Fruit fly (Drosophila melanogaster) whole organism, embryonic: ENCODE data around the gene CG43095.

Experiments
- ATbp ChIP-seq: fragments of 200-800 bp; sonication (Bioruptor generic); optimal IDR thresholded peaks from 2 replicates; lab custom pipeline; 2017; ENCODE audit warnings: missing biosample characterization, mild to moderate bottlenecking, missing genetic modification characterization, missing genetic modification reagents
- Asciz ChIP-seq: fragments of 200-800 bp; sonication (Bioruptor generic); optimal IDR thresholded peaks from 2 replicates; lab custom pipeline; 2017; ENCODE audit warnings: missing biosample characterization, mild to moderate bottlenecking, missing genetic modification characterization, missing genetic modification reagents
- Bgb ChIP-seq: fragments of 200-800 bp; sonication (Bioruptor generic); IDR thresholded peaks from 2 replicates; pipeline ENCODE4 v1.3.6; 2022; ENCODE audit warnings: missing biosample characterization, missing genetic modification characterization; ENCODE audit not compliant: partially characterized antibody
- CG11247 ChIP-seq: fragments of 200-800 bp; sonication (Bioruptor generic); IDR thresholded peaks from 2 replicates; pipeline ENCODE4 v1.3.6; 2022; ENCODE audit warnings: missing biosample characterization, missing genetic modification characterization
- CG15269 ChIP-seq: fragments of 200-800 bp; sonication (Bioruptor generic); optimal IDR thresholded peaks from 2 replicates; lab custom pipeline; 2018; ENCODE audit warnings: missing biosample characterization, mild to moderate bottlenecking, missing genetic modification characterization, moderate library complexity
- CG16863 ChIP-seq: fragments of 200-800 bp; sonication (Bioruptor generic); optimal IDR thresholded peaks from 3 replicates; lab custom pipeline; 2016; ENCODE audit warnings: missing biosample characterization, missing genetic modification characterization
- CG17328 ChIP-seq: fragments of 200-800 bp; sonication (Bioruptor generic); IDR thresholded peaks from 2 replicates; pipeline ENCODE4 v1.3.6; 2022; ENCODE audit warnings: missing biosample characterization, missing genetic modification characterization
- CG18476 ChIP-seq: fragments of 200-800 bp; sonication (Bioruptor generic); optimal IDR thresholded peaks from 2 replicates; lab custom pipeline; 2016; ENCODE audit warnings: missing biosample characterization, mild to moderate bottlenecking, missing genetic modification characterization
- CG32767 ChIP-seq: fragments of 200-800 bp; sonication (Bioruptor generic); IDR thresholded peaks from 2 replicates; pipeline ENCODE4 v1.3.6; 2022; ENCODE audit warnings: missing biosample characterization, missing genetic modification characterization
- CG34422 ChIP-seq: fragments of 200-800 bp; sonication (Bioruptor generic); IDR thresholded peaks from 3 replicates; pipeline ENCODE4 v1.3.6; 2022; ENCODE audit warnings: missing biosample characterization, missing genetic modification characterization
- CG3838 ChIP-seq: fragments of 200-800 bp; sonication (Bioruptor generic); optimal IDR thresholded peaks from 3 replicates; lab custom pipeline; 2016; ENCODE audit warnings: missing biosample characterization, missing genetic modification characterization
- CG5953 ChIP-seq: fragments of 200-800 bp; sonication (Bioruptor generic); IDR thresholded peaks from 2 replicates; pipeline ENCODE4 v1.3.6; 2022; ENCODE audit warnings: missing biosample characterization, missing genetic modification characterization
- CG6654 ChIP-seq: fragments of 200-800 bp; sonication (Bioruptor generic); optimal IDR thresholded peaks from 2 replicates; lab custom pipeline; 2017; ENCODE audit warnings: missing biosample characterization, mild to moderate bottlenecking, missing genetic modification characterization
- CG6791 ChIP-seq: fragments of 200-800 bp; sonication (Bioruptor generic); IDR thresholded peaks from 3 replicates; pipeline ENCODE4 v1.3.6; 2022; ENCODE audit warnings: missing biosample characterization, missing genetic modification characterization; ENCODE audit not compliant: partially characterized antibody
- CG6854 ChIP-seq: fragments of 200-800 bp; sonication (Bioruptor generic); optimal IDR thresholded peaks from 3 replicates; lab custom pipeline; 2017; ENCODE audit warnings: missing biosample characterization, mild to moderate bottlenecking, missing genetic modification characterization
- CG9817 ChIP-seq: fragments of 200-800 bp; sonication (Bioruptor generic); optimal IDR thresholded peaks from 2 replicates; lab custom pipeline; 2018; ENCODE audit warnings: missing biosample characterization, mild to moderate bottlenecking, missing genetic modification characterization, moderate library complexity
- Dbx ChIP-seq: fragments of 200-800 bp; sonication (Bioruptor generic); IDR thresholded peaks from 3 replicates; pipeline ENCODE4 v1.3.6; 2022; ENCODE audit warnings: missing biosample characterization, missing genetic modification characterization
- Gug ChIP-seq: fragments of 200-800 bp; sonication (Bioruptor generic); IDR thresholded peaks from 4 replicates; pipeline ENCODE4 v1.3.6; 2022; ENCODE audit warnings: missing biosample characterization, missing genetic modification characterization
- Hr3 ChIP-seq: fragments of 200-800 bp; sonication (Bioruptor generic); optimal IDR thresholded peaks from 3 replicates; lab custom pipeline; 2016; ENCODE audit warnings: missing biosample characterization, missing genetic modification characterization
- Lpt ChIP-seq: fragments of >200 bp; optimal IDR thresholded peaks from 2 replicates; lab custom pipeline; 2018; ENCODE audit warnings: missing biosample characterization, missing genetic modification characterization
- Mad ChIP-seq: fragments of 200-800 bp; sonication (Bioruptor generic); optimal IDR thresholded peaks from 2 replicates; lab custom pipeline; 2016; ENCODE audit warnings: missing biosample characterization, missing genetic modification characterization
- Oaz ChIP-seq: fragments of 200-800 bp; sonication (Bioruptor generic); IDR thresholded peaks from 2 replicates; pipeline ENCODE4 v1.3.6; 2022; ENCODE audit warnings: missing biosample characterization, missing genetic modification characterization
- Ssrp ChIP-seq: fragments of 200-800 bp; sonication (Bioruptor generic); optimal IDR thresholded peaks from 2 replicates; lab custom pipeline; 2018; ENCODE audit warnings: missing biosample characterization, mild to moderate bottlenecking, missing genetic modification characterization, moderate library complexity
- Trl ChIP-seq, 3 experiments: fragments of >200 bp in 2 of 3; fragments of 200-800 bp in 1 of 3; sonication (Bioruptor generic) in 1 of 3; optimal IDR thresholded peaks; 2 replicates in 1 of 3; 3 replicates in 2 of 3; lab custom pipeline; 2016 to 2017; ENCODE audit warnings: missing biosample characterization in 1 of 3, missing genetic modification characterization in 1 of 3
- Vsx1 ChIP-seq: fragments of 200-800 bp; sonication (Bioruptor generic); optimal IDR thresholded peaks from 2 replicates; lab custom pipeline; 2017; ENCODE audit warnings: missing biosample characterization, mild to moderate bottlenecking, missing genetic modification characterization, missing genetic modification reagents
- Xbp1 ChIP-seq: fragments of 200-800 bp; sonication (Bioruptor generic); optimal IDR thresholded peaks from 3 replicates; lab custom pipeline; 2016; ENCODE audit warnings: missing biosample characterization, mild to moderate bottlenecking, missing genetic modification characterization
- abd-A ChIP-seq: fragments of 200-800 bp; sonication (Bioruptor generic); optimal IDR thresholded peaks from 3 replicates; lab custom pipeline; 2019; ENCODE audit warnings: missing biosample characterization, mild to moderate bottlenecking, missing genetic modification characterization, moderate library complexity
- aop ChIP-seq: fragments of 200-800 bp; sonication (Bioruptor generic); IDR thresholded peaks from 2 replicates; pipeline ENCODE4 v1.3.6; 2022; ENCODE audit warnings: missing biosample characterization, missing genetic modification characterization
- ash1 ChIP-seq: fragments of 200-800 bp; sonication (Bioruptor generic); optimal IDR thresholded peaks from 2 replicates; lab custom pipeline; 2018; ENCODE audit warnings: missing biosample characterization, mild to moderate bottlenecking, missing genetic modification characterization
- bab2 ChIP-seq: fragments of 200-800 bp; sonication (Bioruptor generic); optimal IDR thresholded peaks from 2 replicates; lab custom pipeline; 2016; ENCODE audit warnings: missing biosample characterization, missing genetic modification characterization
- chinmo ChIP-seq: fragments of 200-800 bp; sonication (Bioruptor generic); IDR thresholded peaks from 4 replicates; pipeline ENCODE4 v1.3.6; 2022; ENCODE audit warnings: missing biosample characterization, missing genetic modification characterization; ENCODE audit not compliant: partially characterized antibody
- croc ChIP-seq: fragments of 200-800 bp; sonication (Bioruptor generic); conservative IDR thresholded peaks from 3 replicates; pipeline ENCODE4 v1.3.6; 2022; ENCODE audit warnings: missing biosample characterization, missing genetic modification characterization
- emc ChIP-seq: fragments of 200-800 bp; sonication (Bioruptor generic); optimal IDR thresholded peaks from 2 replicates; lab custom pipeline; 2016; ENCODE audit warnings: missing biosample characterization, missing genetic modification characterization
- en ChIP-seq: fragments of 200-800 bp; sonication (Bioruptor generic); optimal IDR thresholded peaks from 2 replicates; lab custom pipeline; 2016; ENCODE audit warnings: missing biosample characterization, missing genetic modification characterization
- gsb-n ChIP-seq: fragments of 200-800 bp; sonication (Bioruptor generic); optimal IDR thresholded peaks from 3 replicates; lab custom pipeline; 2018; ENCODE audit warnings: missing biosample characterization, mild to moderate bottlenecking, missing genetic modification characterization
- gt ChIP-seq: fragments of 200-800 bp; sonication (Bioruptor generic); IDR thresholded peaks from 2 replicates; pipeline ENCODE4 v1.3.6; 2022; ENCODE audit warnings: missing biosample characterization, missing genetic modification characterization
- hb ChIP-seq: fragments of 200-800 bp; sonication (Bioruptor generic); IDR thresholded peaks from 3 replicates; pipeline ENCODE4 v1.3.6; 2022; ENCODE audit warnings: missing biosample characterization, missing genetic modification characterization; ENCODE audit not compliant: partially characterized antibody
- her ChIP-seq: fragments of 200-800 bp; sonication (Bioruptor generic); optimal IDR thresholded peaks from 2 replicates; lab custom pipeline; 2016; ENCODE audit warnings: missing biosample characterization, missing genetic modification characterization
- lov ChIP-seq, 2 experiments: fragments of 200-800 bp in 1 of 2; fragments of >200 bp in 1 of 2; sonication (Bioruptor generic) in 1 of 2; IDR thresholded peaks in 1 of 2; optimal IDR thresholded peaks in 1 of 2; 2 replicates in 1 of 2; 3 replicates in 1 of 2; pipeline versions ENCODE4 v1.3.6 to Lab custom; 2017 to 2022; ENCODE audit warnings: missing biosample characterization in 1 of 2, missing genetic modification characterization in 1 of 2
- luna ChIP-seq: fragments of 200-800 bp; sonication (Bioruptor generic); optimal IDR thresholded peaks from 2 replicates; lab custom pipeline; 2016; ENCODE audit warnings: missing biosample characterization, missing genetic modification characterization
- peb ChIP-seq: fragments of 200-800 bp; sonication (Bioruptor generic); IDR thresholded peaks from 2 replicates; pipeline ENCODE4 v1.3.6; 2022; ENCODE audit warnings: missing biosample characterization, missing genetic modification characterization
- pita ChIP-seq: fragments of 200-800 bp; sonication (Bioruptor generic); optimal IDR thresholded peaks from 2 replicates; lab custom pipeline; 2017; ENCODE audit warnings: missing biosample characterization, mild to moderate bottlenecking, missing genetic modification characterization
- psq ChIP-seq: fragments of 200-800 bp; sonication (Bioruptor generic); optimal IDR thresholded peaks from 2 replicates; lab custom pipeline; 2017; ENCODE audit warnings: missing biosample characterization, missing genetic modification characterization
- seq ChIP-seq: fragments of 200-800 bp; sonication (Bioruptor generic); IDR thresholded peaks from 2 replicates; pipeline ENCODE4 v1.3.6; 2022; ENCODE audit warnings: missing biosample characterization, missing genetic modification characterization
- sr ChIP-seq: fragments of 200-800 bp; sonication (Bioruptor generic); IDR thresholded peaks from 3 replicates; pipeline ENCODE4 v1.3.6; 2022; ENCODE audit warnings: missing biosample characterization, missing genetic modification characterization
- trem ChIP-seq: fragments of 200-800 bp; optimal IDR thresholded peaks from 3 replicates; lab custom pipeline; 2019; ENCODE audit warnings: missing biosample characterization, mild to moderate bottlenecking, missing genetic modification characterization, moderate library complexity
- z ChIP-seq: fragments of 200-800 bp; sonication (Bioruptor generic); IDR thresholded peaks from 3 replicates; pipeline ENCODE4 v1.3.6; 2022; ENCODE audit warnings: missing biosample characterization, missing genetic modification characterization
- zfh1 ChIP-seq: fragments of 200-800 bp; sonication (Bioruptor generic); IDR thresholded peaks from 3 replicates; pipeline ENCODE4 v1.3.6; 2022; ENCODE audit warnings: missing biosample characterization, missing genetic modification characterization

CG43095 gene

DNA sequence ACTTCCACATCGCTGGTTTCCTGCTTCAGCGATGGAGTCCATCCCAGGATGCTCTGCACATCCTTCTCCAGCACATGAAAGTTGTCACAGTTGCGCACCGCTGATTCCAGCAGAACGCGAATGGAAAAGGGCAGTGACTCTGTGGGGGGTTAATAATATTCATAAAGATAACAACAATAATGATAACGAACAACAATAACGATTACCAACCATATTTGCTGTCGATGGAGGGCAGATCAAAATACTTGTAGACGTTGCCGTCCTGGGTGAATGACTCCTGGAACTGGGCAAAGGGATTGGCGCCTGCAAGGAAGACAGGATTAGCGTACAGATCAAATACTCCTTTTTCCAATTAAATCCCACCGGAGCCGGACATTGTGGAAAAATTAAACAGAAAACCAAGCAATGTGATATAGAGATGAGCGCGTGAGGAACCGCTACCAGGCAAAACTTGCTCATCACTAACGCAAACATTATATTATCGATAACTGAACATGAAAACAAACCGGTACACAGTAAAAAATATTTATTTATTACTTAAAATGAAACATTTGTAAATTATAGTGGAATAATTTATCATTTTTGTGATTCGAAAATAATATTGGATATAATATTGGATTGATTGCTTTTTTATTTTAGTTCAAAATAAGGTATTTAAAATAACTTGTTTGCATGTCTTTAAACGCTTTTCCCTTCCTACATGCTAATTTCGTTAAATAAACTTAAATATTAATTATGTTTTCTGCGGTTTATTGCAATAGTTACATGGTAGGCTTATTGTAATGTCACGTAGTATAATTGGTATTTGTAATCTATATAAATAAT is 47.2 kb downstream of the CG43095 start, which contains the start of gene Irp-1A (continued):
- no peak for TF ChIP-seq Mad (GFP tag; lab: Kevin White, UChicago)
- TF ChIP-seq en (GFP tag; lab: Kevin White, UChicago): no peak
- TF ChIP-seq Xbp1 (GFP tag; lab: Kevin White, UChicago): peak; percentile 75
- TF ChIP-seq peb: peak; percentile 32; the same call in 1 of the 2 replicates
- TF ChIP-seq CG18476 (GFP tag; lab: Kevin White, UChicago): peak; percentile 18
- TF ChIP-seq Trl (optimal IDR thresholded peaks at IDR 0.05; lab: Kevin White, UChicago): no peak
- no peak for TF ChIP-seq Trl (GFP tag; optimal IDR thresholded peaks at IDR 0.05; lab: Kevin White, UChicago)
- no peak for TF ChIP-seq sr (GFP tag; lab: Robert Waterston, UW)
- peak; percentile 22 for TF ChIP-seq CG16863
- TF ChIP-seq seq (GFP tag; lab: Robert Waterston, UW): no peak
- no peak for TF ChIP-seq gt (GFP tag; lab: Robert Waterston, UW)
- TF ChIP-seq CG17328: peak; percentile 72; the same call in 1 of the 2 replicates
- TF ChIP-seq CG3838 (GFP tag; lab: Kevin White, UChicago): no peak
- peak; percentile 76; the same call in 2 of the 3 replicates for TF ChIP-seq Dbx (GFP tag; lab: Robert Waterston, UW)
- peak; percentile 21 for TF ChIP-seq ATbp
- no peak for TF ChIP-seq pita (GFP tag; lab: Kevin White, UChicago)
- TF ChIP-seq psq (GFP tag; lab: Kevin White, UChicago): peak; percentile 0
- no peak for TF ChIP-seq luna (GFP tag; lab: Kevin White, UChicago)
- TF ChIP-seq CG6854: peak; percentile 14
- TF ChIP-seq CG15269 (tag; lab: Kevin White, UChicago): peak; percentile 86
- TF ChIP-seq trem (tag; lab: Kevin White, UChicago): peak; percentile 80
- TF ChIP-seq CG32767: peak; percentile 43
- TF ChIP-seq CG11247 (GFP tag; lab: Robert Waterston, UW): peak; percentile 73
- TF ChIP-seq hb (GFP tag; lab: Robert Waterston, UW): peak; percentile 54; the same call in 1 of the 3 replicates
- TF ChIP-seq chinmo (GFP tag; lab: Robert Waterston, UW): peak; percentile 89; the same call in 3 of the 4 replicates
- peak; percentile 86 for TF ChIP-seq Bgb (GFP tag; lab: Robert Waterston, UW)
- TF ChIP-seq her (GFP tag; lab: Kevin White, UChicago): peak; percentile 34
- TF ChIP-seq aop (GFP tag; lab: Robert Waterston, UW): no peak
- TF ChIP-seq Oaz (GFP tag; lab: Robert Waterston, UW): peak; percentile 57
- TF ChIP-seq emc (GFP tag; lab: Kevin White, UChicago): no peak
- TF ChIP-seq CG34422 (GFP tag; lab: Robert Waterston, UW): peak; percentile 86
- peak; percentile 72 for TF ChIP-seq Hr3
- peak; percentile 57 for TF ChIP-seq Vsx1
- no peak for TF ChIP-seq abd-A
- TF ChIP-seq CG6654 (GFP tag; lab: Kevin White, UChicago): no peak
- no peak for TF ChIP-seq lov (optimal IDR thresholded peaks at IDR 0.05; lab: Kevin White, UChicago)
- TF ChIP-seq lov (GFP tag; IDR thresholded peaks at IDR 0.05; lab: Robert Waterston, UW): 0 out of 3 replicates have a peak, but pooled peaks have one; percentile 57
- TF ChIP-seq CG9817 (tag; lab: Kevin White, UChicago): peak; percentile 59
- TF ChIP-seq ash1 (GFP tag; lab: Kevin White, UChicago): no peak
- peak; percentile 79 for TF ChIP-seq CG6791 (GFP tag; lab: Robert Waterston, UW)
- no peak for TF ChIP-seq Lpt (GFP tag; lab: Kevin White, UChicago)
- peak; percentile 3 for TF ChIP-seq bab2 (GFP tag; lab: Kevin White, UChicago)
- peak; percentile 79 for TF ChIP-seq gsb-n (tag; lab: Kevin White, UChicago)
- TF ChIP-seq Ssrp (tag; lab: Kevin White, UChicago): peak; percentile 66
- TF ChIP-seq Gug (GFP tag; lab: Robert Waterston, UW): peak; percentile 41; the same call in 1 of the 4 replicates
- 0 out of 3 replicates have a peak, but pooled peaks have one; percentile 39 for TF ChIP-seq croc (GFP tag; lab: Robert Waterston, UW)
- TF ChIP-seq Asciz (GFP tag; lab: Kevin White, UChicago): no peak
- peak; percentile 51; the same call in 1 of the 3 replicates for TF ChIP-seq zfh1 (GFP tag; lab: Robert Waterston, UW)
- TF ChIP-seq z: no peak
- TF ChIP-seq CG5953: no peak
